Fruit fly (Drosophila melanogaster) whole organism, pupa: ENCODE measurements around the gene Hsp67Bc.

Experiments
- CG10348 ChIP-seq: fragments of 200-800 bp; sonication (Bioruptor generic); IDR thresholded peaks from 2 replicates; pipeline ENCODE4 v1.3.6; 2022; ENCODE audit warnings: missing biosample characterization, missing genetic modification characterization
- CG12605 ChIP-seq: fragments of 200-800 bp; sonication (Bioruptor generic); IDR thresholded peaks from 2 replicates; pipeline ENCODE4 v1.3.6; 2022; ENCODE audit warnings: missing biosample characterization, missing genetic modification characterization
- CG13204 ChIP-seq: fragments of 200-800 bp; sonication (Bioruptor generic); optimal IDR thresholded peaks from 2 replicates; lab custom pipeline; 2018; ENCODE audit warnings: missing biosample characterization, mild to moderate bottlenecking, missing genetic modification characterization, moderate library complexity
- CG14655 ChIP-seq: fragments of 200-800 bp; sonication (Bioruptor generic); optimal IDR thresholded peaks from 3 replicates; lab custom pipeline; 2017; ENCODE audit warnings: mild to moderate bottlenecking, missing biosample characterization, missing genetic modification reagents, missing genetic modification characterization
- CG15710 ChIP-seq: fragments of 200-800 bp; sonication (Bioruptor generic); optimal IDR thresholded peaks from 2 replicates; lab custom pipeline; 2018; ENCODE audit warnings: missing biosample characterization, mild to moderate bottlenecking, missing genetic modification characterization, moderate library complexity
- CG17806 ChIP-seq: fragments of 200-800 bp; sonication (Bioruptor generic); optimal IDR thresholded peaks from 2 replicates; lab custom pipeline; 2018; ENCODE audit warnings: missing biosample characterization, mild to moderate bottlenecking, missing genetic modification characterization, moderate library complexity
- CG32121 ChIP-seq: fragments of 200-800 bp; sonication (Bioruptor generic); IDR thresholded peaks from 2 replicates; pipeline ENCODE4 v1.3.6; 2022; ENCODE audit warnings: missing biosample characterization, missing genetic modification characterization
- CG34367 ChIP-seq: fragments of 200-800 bp; sonication (Bioruptor generic); optimal IDR thresholded peaks from 2 replicates; lab custom pipeline; 2018; ENCODE audit warnings: missing biosample characterization, mild to moderate bottlenecking, missing genetic modification characterization
- CG4496 ChIP-seq: fragments of 200-800 bp; sonication (Bioruptor generic); IDR thresholded peaks from 3 replicates; pipeline ENCODE4 v1.3.6; 2022; ENCODE audit warnings: missing biosample characterization, missing genetic modification characterization
- CG8159 ChIP-seq: fragments of 200-800 bp; sonication (Bioruptor generic); optimal IDR thresholded peaks from 3 replicates; lab custom pipeline; 2018; ENCODE audit warnings: missing biosample characterization, mild to moderate bottlenecking, missing genetic modification characterization, moderate library complexity
- CG8301 ChIP-seq: fragments of 200-800 bp; sonication (Bioruptor generic); optimal IDR thresholded peaks from 2 replicates; lab custom pipeline; 2018; ENCODE audit warnings: missing biosample characterization, mild to moderate bottlenecking, missing genetic modification characterization
- CG9948 ChIP-seq: fragments of 200-800 bp; sonication (Bioruptor generic); optimal IDR thresholded peaks from 2 replicates; lab custom pipeline; 2018; ENCODE audit warnings: missing biosample characterization, mild to moderate bottlenecking, missing genetic modification characterization, moderate library complexity
- D1 ChIP-seq: fragments of 200-800 bp; sonication (Bioruptor generic); optimal IDR thresholded peaks from 2 replicates; lab custom pipeline; 2018; ENCODE audit warnings: missing biosample characterization, mild to moderate bottlenecking, missing genetic modification characterization, moderate library complexity
- EcR ChIP-seq: fragments of 200-800 bp; sonication (Bioruptor generic); optimal IDR thresholded peaks from 3 replicates; lab custom pipeline; 2019; ENCODE audit warnings: missing biosample characterization, missing genetic modification characterization, mild to moderate bottlenecking, moderate library complexity, missing genetic modification reagents
- Ets98B ChIP-seq: fragments of 200-800 bp; sonication (Bioruptor generic); IDR thresholded peaks from 2 replicates; pipeline ENCODE4 v1.3.6; 2022; ENCODE audit warnings: missing biosample characterization, missing genetic modification characterization
- Pif1A ChIP-seq: fragments of 200-800 bp; sonication (Bioruptor generic); optimal IDR thresholded peaks from 3 replicates; lab custom pipeline; 2016; ENCODE audit warnings: missing biosample characterization, missing genetic modification characterization
- Pif1B ChIP-seq: fragments of 200-800 bp; sonication (Bioruptor generic); optimal IDR thresholded peaks from 3 replicates; lab custom pipeline; 2016; ENCODE audit warnings: missing biosample characterization, missing genetic modification characterization
- Snoo ChIP-seq: fragments of 200-800 bp; sonication (Bioruptor generic); optimal IDR thresholded peaks from 3 replicates; lab custom pipeline; 2017; ENCODE audit warnings: missing biosample characterization, mild to moderate bottlenecking, missing genetic modification characterization, inconsistent platforms
- fd96Ca ChIP-seq: fragments of 200-800 bp; sonication (Bioruptor generic); IDR thresholded peaks from 3 replicates; pipeline ENCODE4 v1.3.6; 2022; ENCODE audit warnings: missing biosample characterization, missing genetic modification characterization
- gl ChIP-seq: fragments of 200-800 bp; sonication (Bioruptor generic); optimal IDR thresholded peaks from 2 replicates; lab custom pipeline; 2018; ENCODE audit warnings: missing biosample characterization, mild to moderate bottlenecking, missing genetic modification characterization
- rn ChIP-seq: fragments of 200-800 bp; sonication (Bioruptor generic); IDR thresholded peaks from 2 replicates; pipeline ENCODE4 v1.3.6; 2022; ENCODE audit warnings: missing biosample characterization, missing genetic modification characterization

Hsp67Bc gene

dm6 chr3L:9357830-9358712 is 14.2 kb downstream of the Hsp67Bc start:
- peak; percentile 11 for TF ChIP-seq CG9948 (tag; lab: Kevin White, UChicago)
- peak; percentile 72 for TF ChIP-seq CG12605 (GFP tag; lab: Robert Waterston, UW)
- TF ChIP-seq CG10348 (GFP tag; lab: Robert Waterston, UW), result no peak
- peak; percentile 18 for TF ChIP-seq Pif1A
- no peak for TF ChIP-seq CG13204 (GFP tag; lab: Kevin White, UChicago)
- peak; percentile 53 for TF ChIP-seq Ets98B
- TF ChIP-seq CG17806 (tag; lab: Kevin White, UChicago), result peak; percentile 31
- peak; percentile 30 for TF ChIP-seq CG8301 (tag; lab: Kevin White, UChicago)
- TF ChIP-seq CG8159 (tag; lab: Kevin White, UChicago), result peak; percentile 31
- TF ChIP-seq fd96Ca (GFP tag; lab: Robert Waterston, UW), result no peak
- TF ChIP-seq rn (GFP tag; lab: Robert Waterston, UW), result no peak
- TF ChIP-seq Snoo (tag; lab: Kevin White, UChicago), result no peak
- TF ChIP-seq CG32121 (GFP tag; lab: Robert Waterston, UW), result peak; percentile 51; the same call in 1 of the 2 replicates
- no peak for TF ChIP-seq EcR
- peak; percentile 52 for TF ChIP-seq CG15710 (tag; lab: Kevin White, UChicago)
- TF ChIP-seq CG34367 (tag; lab: Kevin White, UChicago), result peak; percentile 21
- peak; percentile 75 for TF ChIP-seq gl
- TF ChIP-seq CG14655 (GFP tag; lab: Kevin White, UChicago), result peak; percentile 71
- TF ChIP-seq CG4496 (GFP tag; lab: Robert Waterston, UW), result peak; percentile 65
- no peak for TF ChIP-seq D1
- peak; percentile 51 for TF ChIP-seq Pif1B (GFP tag; lab: Kevin White, UChicago)

- no peak for TF ChIP-seq CG8159 (tag; lab: Kevin White, UChicago)
- peak; percentile 65 for TF ChIP-seq EcR
Observed at dm6 chr3L:9356138-9356753, 16.1 kb downstream of the Hsp67Bc start.

dm6 chr3L:9355555-9355954 is 16.7 kb downstream of the Hsp67Bc start:
- TF ChIP-seq Pif1B (GFP tag; lab: Kevin White, UChicago) (no peak), rn (GFP tag; lab: Robert Waterston, UW) (no peak), CG8301 (tag; lab: Kevin White, UChicago) (no peak), fd96Ca (GFP tag; lab: Robert Waterston, UW) (no peak)

- TF ChIP-seq gl (no peak), CG4496 (GFP tag; lab: Robert Waterston, UW) (no peak), EcR (no peak), CG9948 (tag; lab: Kevin White, UChicago) (no peak), CG8301 (tag; lab: Kevin White, UChicago) (no peak), Pif1A (no peak), Pif1B (GFP tag; lab: Kevin White, UChicago) (no peak), rn (GFP tag; lab: Robert Waterston, UW) (no peak), CG13204 (GFP tag; lab: Kevin White, UChicago) (no peak), CG17806 (tag; lab: Kevin White, UChicago) (no peak), Ets98B (no peak), D1 (no peak), CG8159 (tag; lab: Kevin White, UChicago) (no peak), CG34367 (tag; lab: Kevin White, UChicago) (no peak), CG10348 (GFP tag; lab: Robert Waterston, UW) (no peak)
Observed at dm6 chr3L:9353733-9354132, 18.6 kb downstream of the Hsp67Bc start, which contains the start of gene CG32040. Gene CG32040, plus strand, starts transcription at chr3L:9354033.

dm6 chr3L:9349314-9349733 is 23.0 kb downstream of the Hsp67Bc start, which contains the start of gene PGRP-LF:
Gene PGRP-LF, plus strand, starts transcription at chr3L:9349609.
- TF ChIP-seq rn (GFP tag; lab: Robert Waterston, UW) (no peak), CG15710 (tag; lab: Kevin White, UChicago) (no peak), EcR (no peak), CG14655 (GFP tag; lab: Kevin White, UChicago) (no peak), CG12605 (GFP tag; lab: Robert Waterston, UW) (peak; percentile 16; the same call in 1 of the 2 replicates), CG4496 (GFP tag; lab: Robert Waterston, UW) (0 out of 3 replicates have a peak, but pooled peaks have one; percentile 8), CG34367 (tag; lab: Kevin White, UChicago) (no peak), CG13204 (GFP tag; lab: Kevin White, UChicago) (no peak), D1 (no peak), CG8301 (tag; lab: Kevin White, UChicago) (no peak), gl (no peak), Pif1A (no peak), CG17806 (tag; lab: Kevin White, UChicago) (no peak), CG10348 (GFP tag; lab: Robert Waterston, UW) (no peak), CG9948 (tag; lab: Kevin White, UChicago) (no peak), Pif1B (GFP tag; lab: Kevin White, UChicago) (peak; percentile 7), Ets98B (no peak), CG8159 (tag; lab: Kevin White, UChicago) (no peak), CG32121 (GFP tag; lab: Robert Waterston, UW) (0 out of 2 replicates have a peak, but pooled peaks have one; percentile 16), fd96Ca (GFP tag; lab: Robert Waterston, UW) (peak; percentile 43; the same call in 1 of the 3 replicates), Snoo (tag; lab: Kevin White, UChicago) (peak; percentile 10)
